Worm (Caenorhabditis elegans) whole organism, L4 larva: Measurements from ENCODE around the gene F58H1.3.

Source experiments
- F26F4.8 ChIP-seq: fragments of 200-800 bp; sonication (Bioruptor generic); conservative IDR thresholded peaks from 2 replicates; pipeline ENCODE4 v1.3.6; 2022; ENCODE audit warnings: missing genetic modification characterization, missing compliant biosample characterization
- F49E8.2 ChIP-seq: sonication (generic microtip); optimal IDR thresholded peaks from 2 replicates; lab custom pipeline; 2016; ENCODE audit warnings: missing compliant biosample characterization, mild to moderate bottlenecking, missing genetic modification characterization, borderline replicate concordance
- R02D3.7 ChIP-seq: fragments of 150-350 bp; sonication (generic microtip); optimal IDR thresholded peaks from 3 replicates; lab custom pipeline; 2014; ENCODE audit warnings: missing biosample characterization, missing genetic modification characterization
- T26A8.4 ChIP-seq: fragments of 200-800 bp; sonication (Bioruptor generic); IDR thresholded peaks from 2 replicates; pipeline ENCODE4 v1.3.6; 2022; ENCODE audit warnings: missing genetic modification characterization, missing compliant biosample characterization
- aly-2 ChIP-seq: sonication (generic microtip); optimal IDR thresholded peaks from 2 replicates; lab custom pipeline; 2018; ENCODE audit warnings: missing biosample characterization, missing genetic modification characterization
- ama-1 ChIP-seq: fragments of 150-350 bp; optimal IDR thresholded peaks from 2 replicates; lab custom pipeline; 2014; ENCODE audit warnings: inconsistent platforms, mixed read lengths
- arid-1 ChIP-seq: fragments of 200-800 bp; sonication (Bioruptor generic); conservative IDR thresholded peaks from 2 replicates; pipeline ENCODE4 v1.3.6; 2022; ENCODE audit warnings: missing genetic modification reagents, missing genetic modification characterization, missing compliant biosample characterization
- attf-4 ChIP-seq: sonication (generic microtip); optimal IDR thresholded peaks from 3 replicates; lab custom pipeline; 2017; ENCODE audit warnings: missing biosample characterization, missing genetic modification characterization
- ceh-32 ChIP-seq: sonication (generic microtip); optimal IDR thresholded peaks from 2 replicates; lab custom pipeline; 2016; ENCODE audit warnings: mild to moderate bottlenecking, missing genetic modification characterization, missing compliant biosample characterization; ENCODE audit not compliant: poor library complexity
- ceh-44 ChIP-seq: fragments of 200-800 bp; sonication (Bioruptor generic); IDR thresholded peaks from 2 replicates; pipeline ENCODE4 v1.3.6; 2022; ENCODE audit warnings: missing genetic modification reagents, missing genetic modification characterization, missing compliant biosample characterization
- ceh-62 ChIP-seq: sonication (generic microtip); optimal IDR thresholded peaks from 2 replicates; lab custom pipeline; 2017; ENCODE audit warnings: missing biosample characterization, missing genetic modification characterization
- cey-2 ChIP-seq: sonication (generic microtip); optimal IDR thresholded peaks from 3 replicates; lab custom pipeline; 2017; ENCODE audit warnings: missing genetic modification characterization, mild to moderate bottlenecking, missing compliant biosample characterization, antibody characterized with exemption, borderline replicate concordance; ENCODE audit not compliant: insufficient read depth
- ctbp-1 ChIP-seq: fragments of 200-800 bp; sonication (Bioruptor generic); IDR thresholded peaks from 2 replicates; pipeline ENCODE4 v1.3.6; 2022; ENCODE audit warnings: missing genetic modification reagents, missing genetic modification characterization, missing compliant biosample characterization
- daf-12 ChIP-seq: fragments of 150-350 bp; optimal IDR thresholded peaks from 2 replicates; lab custom pipeline; 2014; ENCODE audit warnings: missing biosample characterization, missing genetic modification reagents, missing genetic modification characterization
- daf-19 ChIP-seq: fragments of 200-800 bp; sonication (Bioruptor generic); conservative IDR thresholded peaks from 2 replicates; pipeline ENCODE4 v1.3.6; 2022; ENCODE audit warnings: missing genetic modification characterization, missing compliant biosample characterization
- dmd-8 ChIP-seq: fragments of 200-800 bp; sonication (Bioruptor generic); IDR thresholded peaks from 2 replicates; pipeline ENCODE4 v1.3.6; 2022; ENCODE audit warnings: missing genetic modification characterization, missing compliant biosample characterization
- dmd-9 ChIP-seq: fragments of 200-800 bp; sonication (Bioruptor generic); IDR thresholded peaks from 2 replicates; pipeline ENCODE4 v1.3.6; 2022; ENCODE audit warnings: missing genetic modification reagents, missing genetic modification characterization, missing compliant biosample characterization
- dpl-1 ChIP-seq: fragments of 150-350 bp; optimal IDR thresholded peaks from 2 replicates; lab custom pipeline; 2014; ENCODE audit warnings: missing biosample characterization, missing genetic modification reagents, missing genetic modification characterization
- duxl-1 ChIP-seq: sonication (generic microtip); optimal IDR thresholded peaks from 2 replicates; lab custom pipeline; 2016; ENCODE audit warnings: mild to moderate bottlenecking, missing genetic modification characterization, moderate library complexity, missing compliant biosample characterization; ENCODE audit not compliant: poor library complexity
- egl-43 ChIP-seq: fragments of 200-800 bp; sonication (Bioruptor generic); IDR thresholded peaks from 2 replicates; pipeline ENCODE4 v1.3.6; 2022; ENCODE audit warnings: missing genetic modification reagents, missing genetic modification characterization, missing compliant biosample characterization
- fos-1 ChIP-seq: fragments of 150-350 bp; optimal IDR thresholded peaks from 2 replicates; lab custom pipeline; 2014; ENCODE audit warnings: missing biosample characterization, missing genetic modification characterization
- gei-8 ChIP-seq: fragments of 200-800 bp; sonication (Bioruptor generic); optimal IDR thresholded peaks from 2 replicates; lab custom pipeline; 2018; ENCODE audit warnings: mild to moderate bottlenecking, missing genetic modification characterization, missing compliant biosample characterization
- hif-1 ChIP-seq, 2 experiments: sonication (generic microtip); optimal IDR thresholded peaks; 2 replicates each; lab custom pipeline; 2016 to 2017; ENCODE audit warnings: missing compliant biosample characterization in 2 of 2, missing genetic modification characterization in 2 of 2, missing genetic modification reagents in 2 of 2, missing genotype in 2 of 2, mild to moderate bottlenecking in 1 of 2
- hlh-11 ChIP-seq: fragments of 200-800 bp; sonication (Bioruptor generic); optimal IDR thresholded peaks from 2 replicates; lab custom pipeline; 2018; ENCODE audit warnings: mild to moderate bottlenecking, missing genetic modification characterization, missing compliant biosample characterization
- lim-7 ChIP-seq: fragments of 200-800 bp; sonication (Bioruptor generic); IDR thresholded peaks from 2 replicates; pipeline ENCODE4 v1.3.6; 2022; ENCODE audit warnings: missing genetic modification characterization, missing compliant biosample characterization
- lin-1 ChIP-seq: fragments of 200-800 bp; sonication (Bioruptor generic); IDR thresholded peaks from 2 replicates; pipeline ENCODE4 v1.3.6; 2022; ENCODE audit warnings: missing genetic modification reagents, missing genetic modification characterization, missing compliant biosample characterization
- lin-13 ChIP-seq: fragments of 150-350 bp; optimal IDR thresholded peaks from 2 replicates; lab custom pipeline; 2014; ENCODE audit warnings: missing biosample characterization, missing genetic modification reagents, missing genetic modification characterization
- lir-3 ChIP-seq: sonication (generic microtip); optimal IDR thresholded peaks from 2 replicates; lab custom pipeline; 2016; ENCODE audit warnings: mild to moderate bottlenecking, missing genetic modification characterization, missing compliant biosample characterization
- madf-9 ChIP-seq: fragments of 200-800 bp; sonication (Bioruptor generic); conservative IDR thresholded peaks from 2 replicates; pipeline ENCODE4 v1.3.6; 2022; ENCODE audit warnings: missing genetic modification reagents, missing genetic modification characterization, missing compliant biosample characterization
- mdt-29 ChIP-seq: fragments of 200-800 bp; sonication (Bioruptor generic); IDR thresholded peaks from 2 replicates; pipeline ENCODE4 v1.3.6; 2022; ENCODE audit warnings: missing genetic modification reagents, missing genetic modification characterization, missing compliant biosample characterization
- mxl-2 ChIP-seq: fragments of 200-800 bp; sonication (Bioruptor generic); conservative IDR thresholded peaks from 2 replicates; pipeline ENCODE4 v1.3.6; 2022; ENCODE audit warnings: missing genetic modification reagents, missing genetic modification characterization, missing compliant biosample characterization
- nhr-111 ChIP-seq: fragments of 200-800 bp; sonication (Bioruptor generic); optimal IDR thresholded peaks from 2 replicates; lab custom pipeline; 2018; ENCODE audit warnings: mild to moderate bottlenecking, missing genetic modification characterization, missing compliant biosample characterization
- nhr-48 ChIP-seq: sonication (generic microtip); optimal IDR thresholded peaks from 2 replicates; lab custom pipeline; 2016; ENCODE audit warnings: mild to moderate bottlenecking, missing genetic modification characterization, missing compliant biosample characterization
- nhr-76 ChIP-seq: fragments of 150-350 bp; optimal IDR thresholded peaks from 2 replicates; lab custom pipeline; 2014; ENCODE audit warnings: missing biosample characterization, missing genetic modification characterization
- pha-4 ChIP-seq, 2 experiments: fragments of 150-350 bp in 1 of 2; fragments of 200-800 bp in 1 of 2; sonication (Bioruptor generic) in 1 of 2; IDR thresholded peaks in 1 of 2; optimal IDR thresholded peaks in 1 of 2; 2 replicates each; pipeline versions ENCODE4 v1.3.6 to Lab custom; 2014 to 2022; ENCODE audit warnings: missing genetic modification characterization in 2 of 2, missing genetic modification reagents in 2 of 2, missing biosample characterization in 1 of 2, missing compliant biosample characterization in 1 of 2
- php-3 ChIP-seq: fragments of 200-800 bp; sonication (Bioruptor generic); IDR thresholded peaks from 2 replicates; pipeline ENCODE4 v1.3.6; 2022; ENCODE audit warnings: missing genetic modification reagents, missing genetic modification characterization, missing compliant biosample characterization
- rbr-2 ChIP-seq: sonication (generic microtip); optimal IDR thresholded peaks from 2 replicates; lab custom pipeline; 2016; ENCODE audit warnings: missing genotype, missing genetic modification characterization, missing compliant biosample characterization
- saeg-2 ChIP-seq: fragments of 200-800 bp; sonication (Bioruptor generic); IDR thresholded peaks from 2 replicates; pipeline ENCODE4 v1.3.6; 2022; ENCODE audit warnings: missing genetic modification reagents, missing genetic modification characterization, missing compliant biosample characterization
- skn-1 ChIP-seq: fragments of 150-350 bp; optimal IDR thresholded peaks from 2 replicates; lab custom pipeline; 2014; ENCODE audit warnings: missing biosample characterization, missing genetic modification characterization
- spr-1 ChIP-seq: sonication (generic microtip); optimal IDR thresholded peaks from 2 replicates; lab custom pipeline; 2016; ENCODE audit warnings: mild to moderate bottlenecking, missing genetic modification characterization, missing compliant biosample characterization
- spr-3 ChIP-seq: fragments of 200-800 bp; sonication (Bioruptor generic); optimal IDR thresholded peaks from 2 replicates; lab custom pipeline; 2018; ENCODE audit warnings: mild to moderate bottlenecking, missing genetic modification characterization, missing compliant biosample characterization
- tra-1 ChIP-seq: fragments of 200-800 bp; sonication (Bioruptor generic); IDR thresholded peaks from 2 replicates; pipeline ENCODE4 v1.3.6; 2022; ENCODE audit warnings: missing genetic modification reagents, missing genetic modification characterization, missing compliant biosample characterization
- unc-39 ChIP-seq: sonication (generic microtip); optimal IDR thresholded peaks from 2 replicates; lab custom pipeline; 2017; ENCODE audit warnings: missing biosample characterization, missing genetic modification characterization
- unc-62 ChIP-seq, 3 experiments: fragments of 150-350 bp in 1 of 3; sonication (generic microtip); optimal IDR thresholded peaks in 2 of 3; peaks in 1 of 3; 1 replicate in 1 of 3; 2 replicates in 2 of 3; lab custom pipeline; 2014 to 2017; ENCODE audit warnings: missing biosample characterization in 3 of 3, missing genetic modification characterization in 3 of 3, missing genetic modification reagents in 3 of 3, missing genotype in 1 of 3
- vab-7 ChIP-seq: fragments of 200-800 bp; sonication (Bioruptor generic); IDR thresholded peaks from 2 replicates; pipeline ENCODE4 v1.3.6; 2022; ENCODE audit warnings: missing genetic modification reagents, missing genetic modification characterization, missing compliant biosample characterization
- zag-1 ChIP-seq: fragments of 150-350 bp; optimal IDR thresholded peaks from 2 replicates; lab custom pipeline; 2014; ENCODE audit warnings: missing biosample characterization, missing genetic modification characterization
- zfp-2 ChIP-seq: sonication (generic microtip); optimal IDR thresholded peaks from 2 replicates; lab custom pipeline; 2016; ENCODE audit warnings: mild to moderate bottlenecking, missing genetic modification characterization, missing compliant biosample characterization
- zip-2 ChIP-seq: fragments of 150-350 bp; optimal IDR thresholded peaks from 2 replicates; lab custom pipeline; 2014; ENCODE audit warnings: missing biosample characterization, missing genetic modification characterization
- ztf-11 ChIP-seq: fragments of 150-350 bp; optimal IDR thresholded peaks from 2 replicates; lab custom pipeline; 2014; ENCODE audit warnings: missing biosample characterization, missing genetic modification characterization

The F58H1.3 gene

DNA sequence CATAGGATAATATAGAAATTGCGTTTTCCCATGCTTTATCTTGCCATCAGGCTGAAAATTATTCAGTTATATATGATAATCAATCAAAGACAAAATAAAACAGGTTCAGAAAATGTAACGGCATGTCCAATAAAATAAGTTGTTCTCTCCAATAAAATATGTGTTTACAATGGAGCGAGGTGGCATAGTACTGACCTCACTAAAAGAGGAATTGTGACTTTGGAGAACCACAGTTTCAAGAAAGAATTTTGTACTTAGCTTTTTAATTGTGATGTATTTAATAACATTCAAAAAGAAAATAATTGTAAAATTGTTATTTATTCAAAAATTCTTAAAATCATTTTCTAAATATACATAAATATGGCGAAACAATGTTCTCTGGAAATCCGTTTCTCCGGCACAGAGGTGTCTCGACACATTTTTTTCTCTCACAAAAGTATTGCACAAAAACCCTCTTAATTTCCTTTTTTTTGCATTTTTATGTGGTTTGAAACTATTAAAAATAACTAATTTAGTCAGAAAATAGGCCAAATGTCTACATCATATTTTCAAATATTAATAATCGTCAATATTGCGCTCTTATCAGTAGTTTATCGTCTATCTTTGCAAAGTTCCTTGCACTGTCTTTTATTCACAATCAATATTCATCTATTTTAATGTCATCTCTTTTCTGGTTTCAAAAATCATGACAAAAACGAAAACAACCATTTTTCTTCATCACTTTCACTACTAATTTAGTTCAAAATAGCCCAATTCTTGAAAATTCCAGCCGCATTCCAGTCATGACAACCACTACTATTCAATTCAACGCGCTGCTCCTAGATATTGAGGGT is at the start of gene F58H1.3, which contains the start of gene aman-2 (continued):
- TF ChIP-seq F49E8.2 (tag; lab: Kevin White, UChicago), result no peak
- TF ChIP-seq gei-8 (GFP tag; lab: Kevin White, UChicago), result no peak
- no peak for TF ChIP-seq nhr-48 (tag; lab: Kevin White, UChicago)
- no peak for TF ChIP-seq lim-7
- TF ChIP-seq pha-4 (GFP tag; IDR thresholded peaks at IDR 0.05; lab: Robert Waterston, UW), result no peak
- no peak for TF ChIP-seq pha-4 (tag; optimal IDR thresholded peaks at IDR 0.05; lab: Kevin White, UChicago)
- TF ChIP-seq lin-1 (GFP tag; lab: Robert Waterston, UW), result no peak
- no peak for TF ChIP-seq ceh-62 (tag; lab: Kevin White, UChicago)
- TF ChIP-seq aly-2 (tag; lab: Kevin White, UChicago), result no peak
- no peak for TF ChIP-seq zip-2 (tag; lab: Kevin White, UChicago)
- TF ChIP-seq lir-3 (tag; lab: Kevin White, UChicago), result no peak
- no peak for TF ChIP-seq madf-9 (GFP tag; lab: Robert Waterston, UW)
- no peak for TF ChIP-seq nhr-76 (tag; lab: Kevin White, UChicago)
- no peak for TF ChIP-seq dmd-9
- TF ChIP-seq nhr-111 (GFP tag; lab: Kevin White, UChicago), result no peak
- TF ChIP-seq mdt-29, result no peak
- TF ChIP-seq ceh-44, result no peak
- no peak for TF ChIP-seq saeg-2
- TF ChIP-seq duxl-1, result no peak
- TF ChIP-seq ceh-32, result no peak
- no peak for TF ChIP-seq tra-1 (GFP tag; lab: Robert Waterston, UW)
- no peak for TF ChIP-seq spr-3 (GFP tag; lab: Kevin White, UChicago)
- no peak for TF ChIP-seq ama-1
- TF ChIP-seq daf-12 (tag; lab: Kevin White, UChicago), result no peak
- TF ChIP-seq hif-1 (tag; optimal IDR thresholded peaks at IDR 0.05; lab: Kevin White, UChicago), result peak in 1 of 2 experiments; percentile 77
- TF ChIP-seq zag-1, result no peak
- TF ChIP-seq daf-19 (GFP tag; lab: Robert Waterston, UW), result no peak
- TF ChIP-seq cey-2, result no peak
- no peak for TF ChIP-seq arid-1 (GFP tag; lab: Robert Waterston, UW)
- peak; percentile 27 for TF ChIP-seq dpl-1 (GFP tag; lab: Kevin White, UChicago)
- no peak for TF ChIP-seq attf-4 (tag; lab: Kevin White, UChicago)
- TF ChIP-seq F26F4.8 (GFP tag; lab: Robert Waterston, UW), result no peak
- no peak for TF ChIP-seq egl-43 (GFP tag; lab: Robert Waterston, UW)
- TF ChIP-seq skn-1 (tag; lab: Kevin White, UChicago), result no peak
- no peak for TF ChIP-seq dmd-8 (GFP tag; lab: Robert Waterston, UW)
- no peak for TF ChIP-seq T26A8.4 (GFP tag; lab: Robert Waterston, UW)
- no peak for TF ChIP-seq php-3 (GFP tag; lab: Robert Waterston, UW)
- no peak for TF ChIP-seq unc-39 (tag; lab: Kevin White, UChicago)
- TF ChIP-seq unc-62 (GFP tag; optimal IDR thresholded peaks at IDR 0.05 in 1 of 2; lab: Kevin White, UChicago), result no peak
- no peak for TF ChIP-seq unc-62 (tag; optimal IDR thresholded peaks at IDR 0.05; lab: Kevin White, UChicago)
- TF ChIP-seq mxl-2, result no peak
- no peak for TF ChIP-seq R02D3.7
- no peak for TF ChIP-seq spr-1 (tag; lab: Kevin White, UChicago)
- TF ChIP-seq hlh-11 (tag; lab: Kevin White, UChicago), result no peak
- no peak for TF ChIP-seq rbr-2 (tag; lab: Kevin White, UChicago)
- no peak for TF ChIP-seq zfp-2 (tag; lab: Kevin White, UChicago)
- no peak for TF ChIP-seq vab-7 (GFP tag; lab: Robert Waterston, UW)
- TF ChIP-seq ztf-11 (tag; lab: Kevin White, UChicago), result no peak
- no peak for TF ChIP-seq fos-1 (tag; lab: Kevin White, UChicago)
- no peak for TF ChIP-seq lin-13 (GFP tag; lab: Kevin White, UChicago)
- no peak for TF ChIP-seq ctbp-1
